Worm (Caenorhabditis elegans) whole organism, young adult: Measurements from ENCODE around the gene C05C9.3.
A peak's percentile ranks its signal among the peaks of the same experiment; 100 is the strongest.

Experiments
- B0261.1 ChIP-seq: sonication (generic microtip); optimal IDR thresholded peaks from 2 replicates; lab custom pipeline; 2016; ENCODE audit warnings: mild to moderate bottlenecking, missing genetic modification characterization, moderate library complexity, missing compliant biosample characterization
- D2030.7 ChIP-seq: fragments of 200-800 bp; sonication (Bioruptor generic); IDR thresholded peaks from 2 replicates; pipeline ENCODE4 v1.3.6; 2022; ENCODE audit warnings: missing genetic modification reagents, missing genetic modification characterization, missing compliant biosample characterization
- F23B12.7 ChIP-seq: sonication (generic microtip); optimal IDR thresholded peaks from 2 replicates; lab custom pipeline; 2017; ENCODE audit warnings: missing genetic modification characterization, mild to moderate bottlenecking, missing compliant biosample characterization, antibody characterized with exemption, moderate library complexity; ENCODE audit not compliant: insufficient read depth
- F57A8.1 ChIP-seq: fragments of 200-800 bp; sonication (Bioruptor generic); optimal IDR thresholded peaks from 2 replicates; lab custom pipeline; 2018; ENCODE audit warnings: mild to moderate bottlenecking, missing genetic modification characterization, moderate library complexity, missing compliant biosample characterization
- K12H6.12 ChIP-seq: fragments of 200-800 bp; sonication (Bioruptor generic); optimal IDR thresholded peaks from 2 replicates; lab custom pipeline; 2018; ENCODE audit warnings: mild to moderate bottlenecking, missing genetic modification characterization, missing compliant biosample characterization
- ZK185.1 ChIP-seq: sonication (generic microtip); optimal IDR thresholded peaks from 2 replicates; lab custom pipeline; 2016; ENCODE audit warnings: mild to moderate bottlenecking, missing genetic modification characterization, missing compliant biosample characterization; ENCODE audit not compliant: poor library complexity, severe bottlenecking
- aptf-3 ChIP-seq: fragments of 200-800 bp; sonication (Bioruptor generic); IDR thresholded peaks from 2 replicates; pipeline ENCODE4 v1.3.6; 2022; ENCODE audit warnings: missing genetic modification characterization, missing compliant biosample characterization
- athp-1 ChIP-seq: sonication (generic microtip); optimal IDR thresholded peaks from 2 replicates; lab custom pipeline; 2017; ENCODE audit warnings: mild to moderate bottlenecking, missing genetic modification characterization, missing compliant biosample characterization
- ccch-3 ChIP-seq: fragments of 200-800 bp; sonication (Bioruptor generic); optimal IDR thresholded peaks from 2 replicates; lab custom pipeline; 2018; ENCODE audit warnings: mild to moderate bottlenecking, missing genetic modification characterization, missing compliant biosample characterization
- cebp-2 ChIP-seq: fragments of 200-800 bp; sonication (Bioruptor generic); IDR thresholded peaks from 2 replicates; pipeline ENCODE4 v1.3.6; 2022; ENCODE audit warnings: missing genetic modification characterization, missing compliant biosample characterization
- ceh-40 ChIP-seq: fragments of 200-800 bp; sonication (Bioruptor generic); IDR thresholded peaks from 2 replicates; pipeline ENCODE4 v1.3.6; 2022; ENCODE audit warnings: missing genetic modification characterization, missing compliant biosample characterization
- ceh-58 ChIP-seq: fragments of 200-800 bp; sonication (Bioruptor generic); IDR thresholded peaks from 2 replicates; pipeline ENCODE4 v1.3.6; 2022; ENCODE audit warnings: missing genetic modification characterization, missing compliant biosample characterization
- die-1 ChIP-seq: sonication (generic microtip); optimal IDR thresholded peaks from 2 replicates; lab custom pipeline; 2016; ENCODE audit warnings: missing genotype, mild to moderate bottlenecking, missing genetic modification characterization, missing compliant biosample characterization
- dpff-1 ChIP-seq: sonication (generic microtip); optimal IDR thresholded peaks from 2 replicates; lab custom pipeline; 2017; ENCODE audit warnings: mild to moderate bottlenecking, missing genetic modification characterization, missing compliant biosample characterization
- gei-17 ChIP-seq: fragments of 200-800 bp; sonication (Bioruptor generic); optimal IDR thresholded peaks from 2 replicates; lab custom pipeline; 2018; ENCODE audit warnings: mild to moderate bottlenecking, missing genetic modification characterization, missing compliant biosample characterization
- hlh-12 ChIP-seq: sonication (generic microtip); optimal IDR thresholded peaks from 2 replicates; lab custom pipeline; 2016; ENCODE audit warnings: missing genetic modification characterization, missing compliant biosample characterization
- hlh-26 ChIP-seq: fragments of 200-800 bp; sonication (Bioruptor generic); conservative IDR thresholded peaks from 2 replicates; pipeline ENCODE4 v1.3.6; 2022; ENCODE audit warnings: missing genetic modification reagents, missing genetic modification characterization, missing compliant biosample characterization
- hmg-1.2 ChIP-seq: fragments of 200-800 bp; sonication (Bioruptor generic); IDR thresholded peaks from 2 replicates; pipeline ENCODE4 v1.3.6; 2022; ENCODE audit warnings: missing genetic modification reagents, missing genetic modification characterization, missing compliant biosample characterization
- lag-1 ChIP-seq: fragments of 200-800 bp; sonication (Bioruptor generic); IDR thresholded peaks from 2 replicates; pipeline ENCODE4 v1.3.6; 2022; ENCODE audit warnings: missing genetic modification reagents, missing genetic modification characterization, missing compliant biosample characterization
- lin-54 ChIP-seq: fragments of 200-800 bp; sonication (Bioruptor generic); optimal IDR thresholded peaks from 2 replicates; lab custom pipeline; 2018; ENCODE audit warnings: mild to moderate bottlenecking, missing genetic modification characterization, missing compliant biosample characterization
- lsy-27 ChIP-seq: sonication (generic microtip); optimal IDR thresholded peaks from 2 replicates; lab custom pipeline; 2017; ENCODE audit warnings: missing genetic modification characterization, mild to moderate bottlenecking, missing compliant biosample characterization, antibody characterized with exemption, missing genotype, borderline replicate concordance; ENCODE audit not compliant: insufficient read depth
- madf-3 ChIP-seq: fragments of 200-800 bp; sonication (Bioruptor generic); IDR thresholded peaks from 2 replicates; pipeline ENCODE4 v1.3.6; 2022; ENCODE audit warnings: missing genetic modification reagents, missing genetic modification characterization, missing compliant biosample characterization
- mel-28 ChIP-seq: sonication (generic microtip); optimal IDR thresholded peaks from 2 replicates; lab custom pipeline; 2016; ENCODE audit warnings: borderline replicate concordance, mild to moderate bottlenecking, missing genetic modification characterization, missing compliant biosample characterization
- mxl-1 ChIP-seq: sonication (generic microtip); optimal IDR thresholded peaks from 2 replicates; lab custom pipeline; 2016; ENCODE audit warnings: missing genetic modification characterization, missing compliant biosample characterization
- nfya-1 ChIP-seq: sonication (generic microtip); optimal IDR thresholded peaks from 2 replicates; lab custom pipeline; 2017; ENCODE audit warnings: antibody characterized with exemption, missing compliant biosample characterization, missing genetic modification characterization, borderline replicate concordance; ENCODE audit not compliant: insufficient read depth
- nfya-2 ChIP-seq: fragments of 200-800 bp; sonication (Bioruptor generic); IDR thresholded peaks from 2 replicates; pipeline ENCODE4 v1.3.6; 2022; ENCODE audit warnings: missing genetic modification reagents, missing genetic modification characterization, missing compliant biosample characterization
- nhr-80 ChIP-seq: sonication (generic microtip); optimal IDR thresholded peaks from 2 replicates; lab custom pipeline; 2016; ENCODE audit warnings: missing genetic modification characterization, missing compliant biosample characterization
- pbrm-1 ChIP-seq: fragments of 200-800 bp; sonication (Bioruptor generic); IDR thresholded peaks from 2 replicates; pipeline ENCODE4 v1.3.6; 2022; ENCODE audit warnings: missing genetic modification reagents, missing genetic modification characterization, missing compliant biosample characterization
- snpc-1.1 ChIP-seq: sonication (generic microtip); optimal IDR thresholded peaks from 2 replicates; lab custom pipeline; 2017; ENCODE audit warnings: missing genetic modification characterization, mild to moderate bottlenecking, missing compliant biosample characterization, antibody characterized with exemption, moderate library complexity, missing genotype, missing genetic modification reagents; ENCODE audit not compliant: insufficient read depth
- snpc-3.4 ChIP-seq: sonication (generic microtip); optimal IDR thresholded peaks from 2 replicates; lab custom pipeline; 2017; ENCODE audit warnings: missing genetic modification characterization, mild to moderate bottlenecking, missing compliant biosample characterization, antibody characterized with exemption, moderate library complexity, missing genotype, missing genetic modification reagents
- somi-1 ChIP-seq: fragments of 200-800 bp; sonication (Bioruptor generic); optimal IDR thresholded peaks from 2 replicates; lab custom pipeline; 2018; ENCODE audit warnings: mild to moderate bottlenecking, missing genetic modification characterization, missing compliant biosample characterization
- tbp1 ChIP-seq: fragments of 200-800 bp; sonication (Bioruptor generic); optimal IDR thresholded peaks from 2 replicates; lab custom pipeline; 2018; ENCODE audit warnings: mild to moderate bottlenecking, missing genetic modification characterization, missing compliant biosample characterization
- tlf-1 ChIP-seq: fragments of 200-800 bp; sonication (Bioruptor generic); optimal IDR thresholded peaks from 2 replicates; lab custom pipeline; 2018; ENCODE audit warnings: mild to moderate bottlenecking, missing genetic modification characterization, missing compliant biosample characterization
- ztf-26 ChIP-seq: sonication (generic microtip); optimal IDR thresholded peaks from 2 replicates; lab custom pipeline; 2017; ENCODE audit warnings: missing genetic modification characterization, missing compliant biosample characterization
- ztf-28 ChIP-seq: fragments of 200-800 bp; sonication (Bioruptor generic); IDR thresholded peaks from 2 replicates; pipeline ENCODE4 v1.3.6; 2022; ENCODE audit warnings: missing genetic modification reagents, missing genetic modification characterization, missing compliant biosample characterization
- ztf-3 ChIP-seq: fragments of 200-800 bp; sonication (Bioruptor generic); optimal IDR thresholded peaks from 2 replicates; lab custom pipeline; 2018; ENCODE audit warnings: mild to moderate bottlenecking, missing genetic modification characterization, missing compliant biosample characterization
- ztf-6 ChIP-seq: fragments of 200-800 bp; sonication (Bioruptor generic); IDR thresholded peaks from 2 replicates; pipeline ENCODE4 v1.3.6; 2022; ENCODE audit warnings: missing genetic modification reagents, missing genetic modification characterization, missing compliant biosample characterization

C05C9.3 gene

DNA sequence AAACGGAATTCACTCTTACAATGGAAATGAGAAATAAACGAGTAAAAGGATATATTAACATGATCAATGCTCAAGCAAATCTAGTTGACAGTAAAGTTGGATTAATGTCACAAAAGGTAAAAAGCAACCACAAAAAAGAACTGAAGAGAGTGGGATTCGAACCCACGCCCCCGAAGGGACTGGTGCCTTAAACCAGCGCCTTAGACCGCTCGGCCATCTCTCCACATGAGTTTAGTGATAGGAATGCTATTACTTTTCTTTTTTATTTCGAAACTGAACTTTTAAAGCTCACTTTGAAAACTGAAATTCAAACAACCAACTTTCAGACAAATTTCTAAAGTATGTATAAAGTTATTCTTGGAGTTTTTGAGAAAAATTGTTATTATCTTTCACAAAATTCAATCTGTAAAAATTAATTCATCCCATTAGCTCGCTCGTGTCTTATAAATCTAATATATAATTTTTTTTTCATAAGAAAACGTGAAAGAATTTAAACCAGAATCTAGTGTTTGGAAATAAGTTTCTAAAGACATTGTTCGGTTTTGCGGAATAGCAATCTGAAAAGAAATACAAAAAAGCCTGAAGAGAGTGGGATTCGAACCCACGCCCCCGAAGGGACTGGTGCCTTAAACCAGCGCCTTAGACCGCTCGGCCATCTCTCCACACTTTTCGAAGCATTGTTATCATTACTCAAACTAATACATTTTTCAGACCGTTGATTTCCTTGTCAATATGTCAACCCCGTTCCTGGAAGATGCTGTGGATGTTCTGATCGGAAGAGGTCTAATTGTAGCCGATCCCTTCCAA lies 10.4 kb upstream of the C05C9.3 start (continued):
- no peak for TF ChIP-seq lag-1 (GFP tag; lab: Robert Waterston, UW)
- TF ChIP-seq F57A8.1 (GFP tag; lab: Kevin White, UChicago) = no peak
- TF ChIP-seq tlf-1 (GFP tag; lab: Kevin White, UChicago) = no peak
- no peak for TF ChIP-seq cebp-2 (GFP tag; lab: Robert Waterston, UW)
- TF ChIP-seq ztf-6 (GFP tag; lab: Robert Waterston, UW) = no peak
- TF ChIP-seq pbrm-1 (GFP tag; lab: Robert Waterston, UW) = peak; percentile 80
- TF ChIP-seq hmg-1.2 (GFP tag; lab: Robert Waterston, UW) = peak; percentile 38; the same call in 1 of the 2 replicates
- TF ChIP-seq lsy-27 (tag; lab: Kevin White, UChicago) = no peak
- TF ChIP-seq ccch-3 (GFP tag; lab: Kevin White, UChicago) = no peak
- TF ChIP-seq ztf-28 (GFP tag; lab: Robert Waterston, UW) = 0 out of 2 replicates have a peak, but pooled peaks have one; percentile 32
- no peak for TF ChIP-seq snpc-3.4 (tag; lab: Kevin White, UChicago)
- TF ChIP-seq aptf-3 (GFP tag; lab: Robert Waterston, UW) = peak; percentile 51; the same call in 1 of the 2 replicates
- TF ChIP-seq K12H6.12 (tag; lab: Kevin White, UChicago) = no peak
- peak; percentile 40 for TF ChIP-seq mxl-1
- TF ChIP-seq nfya-2 (GFP tag; lab: Robert Waterston, UW) = no peak
- TF ChIP-seq gei-17 = no peak
- TF ChIP-seq ztf-26 (tag; lab: Kevin White, UChicago) = no peak
- no peak for TF ChIP-seq lin-54
- peak; percentile 87 for TF ChIP-seq tbp1
- TF ChIP-seq nfya-1 (tag; lab: Kevin White, UChicago) = no peak

DNA sequence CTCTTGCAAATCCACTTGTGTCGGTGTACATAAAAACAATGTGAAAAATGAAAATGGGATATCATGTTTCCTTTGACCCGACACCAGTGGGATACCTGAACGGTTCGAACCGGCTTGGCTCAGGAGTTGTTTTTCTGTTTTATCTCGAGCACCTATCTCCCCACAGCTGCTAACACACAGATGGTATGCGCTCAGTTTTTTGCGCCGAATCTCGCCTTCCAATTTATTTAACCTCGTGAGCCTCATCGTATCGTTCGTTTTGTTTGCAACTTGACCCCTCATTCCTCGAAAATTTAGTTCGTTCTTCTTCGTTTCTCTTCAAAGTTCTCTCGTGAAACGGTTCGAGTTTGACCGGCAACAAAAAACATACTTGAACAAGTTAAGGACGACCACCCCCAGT lies 7.9 kb upstream of the C05C9.3 start, which contains the start of gene C05C9.1:
C05C9.1 (plus strand) TSS at position 301 of the 400 bp plus-strand sequence.
- TF ChIP-seq F23B12.7 (tag; lab: Kevin White, UChicago) (no peak), snpc-1.1 (tag; lab: Kevin White, UChicago) (no peak), nhr-80 (no peak), hlh-12 (no peak), ceh-40 (GFP tag; lab: Robert Waterston, UW) (no peak), somi-1 (GFP tag; lab: Kevin White, UChicago) (no peak)

DNA sequence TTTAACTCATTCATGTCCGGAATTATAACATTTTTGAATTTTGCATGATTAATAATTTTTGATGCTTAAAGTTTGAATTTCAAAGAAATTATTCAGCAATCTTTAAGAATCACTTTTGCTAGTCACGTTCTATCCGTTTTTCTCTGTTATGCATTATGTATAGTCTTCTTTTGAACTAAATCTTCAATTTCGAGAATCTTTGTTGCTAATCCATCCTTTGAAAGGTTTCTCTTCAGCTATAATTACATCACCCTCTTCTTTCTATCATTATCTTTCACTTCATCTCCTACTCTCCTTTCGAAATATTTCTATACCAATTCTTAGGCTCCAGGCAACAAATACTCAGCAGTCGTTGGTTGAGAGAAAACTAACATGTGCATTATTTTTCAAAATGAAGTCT lies 1.1 kb downstream of the C05C9.3 start:
- TF ChIP-seq lsy-27 (tag; lab: Kevin White, UChicago) (no peak), dpff-1 (tag; lab: Kevin White, UChicago) (no peak), hlh-26 (GFP tag; lab: Robert Waterston, UW) (no peak), die-1 (tag; lab: Kevin White, UChicago) (no peak), mel-28 (tag; lab: Kevin White, UChicago) (no peak), D2030.7 (no peak), ztf-3 (no peak), madf-3 (GFP tag; lab: Robert Waterston, UW) (no peak), ZK185.1 (tag; lab: Kevin White, UChicago) (no peak), B0261.1 (no peak), athp-1 (no peak), ceh-58 (no peak), F23B12.7 (tag; lab: Kevin White, UChicago) (no peak), lag-1 (GFP tag; lab: Robert Waterston, UW) (no peak)
- TF ChIP-seq, all 124 proteins: peak for 0
